Fruit fly (Drosophila melanogaster): Measurements from ENCODE around the gene CG8534.

DNA sequence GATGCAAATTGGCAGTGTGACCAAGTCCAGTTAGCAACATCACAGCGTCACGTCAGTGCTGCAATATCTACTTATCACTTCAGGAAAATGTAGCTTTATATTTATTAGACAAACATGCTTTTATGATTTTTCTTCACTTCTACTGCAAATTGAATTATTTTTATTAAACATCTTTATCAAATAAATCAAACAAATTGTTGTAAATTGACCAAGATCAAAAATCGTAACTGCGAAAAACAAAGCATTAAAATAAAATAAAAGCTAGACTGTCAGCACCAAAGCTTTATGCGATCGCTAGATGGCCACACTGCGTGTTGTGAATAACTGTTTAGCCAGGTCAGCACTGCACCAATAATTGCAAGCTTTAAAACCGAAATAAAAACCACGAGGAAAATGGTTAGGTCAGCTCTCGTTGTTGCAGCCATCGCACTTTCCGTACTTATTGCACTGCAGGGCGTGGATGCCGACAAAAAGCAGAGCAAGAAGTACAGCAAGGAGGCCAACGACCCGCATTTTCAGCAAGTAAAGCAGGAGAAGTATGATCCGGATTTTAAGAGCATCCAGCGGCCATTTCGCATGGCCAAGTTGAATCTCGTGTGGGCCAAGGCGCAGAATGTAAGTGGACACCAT, 21.3 kb upstream of the CG8534 start, which contains the start of the genes CG12945 and CG8507:
- TF ChIP-seq CTCF (optimal IDR thresholded peaks at IDR 0.05): no peak
- no peak for TF ChIP-seq CG8478 (optimal IDR thresholded peaks at IDR 0.05)
